Worm (Caenorhabditis elegans) whole organism, young adult: ENCODE results near the gene atn-1.

Experiments used
- B0035.1 ChIP-seq: sonication (generic microtip); optimal IDR thresholded peaks from 2 replicates; lab custom pipeline; 2016; ENCODE audit warnings: missing genetic modification characterization, mild to moderate bottlenecking, missing compliant biosample characterization, missing genotype, missing genetic modification reagents
- C17E4.6 ChIP-seq: fragments of 200-800 bp; sonication (Bioruptor generic); IDR thresholded peaks from 2 replicates; pipeline ENCODE4 v1.3.6; 2022; ENCODE audit warnings: missing genetic modification reagents, missing genetic modification characterization, missing compliant biosample characterization
- F10E7.11 ChIP-seq: sonication (generic microtip); optimal IDR thresholded peaks from 2 replicates; lab custom pipeline; 2017; ENCODE audit warnings: mild to moderate bottlenecking, missing genetic modification characterization, moderate library complexity, missing compliant biosample characterization
- F52B5.7 ChIP-seq: sonication (generic microtip); optimal IDR thresholded peaks from 2 replicates; lab custom pipeline; 2016; ENCODE audit warnings: mild to moderate bottlenecking, missing genetic modification characterization, missing compliant biosample characterization
- F57A8.1 ChIP-seq: fragments of 200-800 bp; sonication (Bioruptor generic); optimal IDR thresholded peaks from 2 replicates; lab custom pipeline; 2018; ENCODE audit warnings: mild to moderate bottlenecking, missing genetic modification characterization, moderate library complexity, missing compliant biosample characterization
- F57C9.4 ChIP-seq: sonication (generic microtip); optimal IDR thresholded peaks from 2 replicates; lab custom pipeline; 2017; ENCODE audit warnings: mild to moderate bottlenecking, missing genetic modification characterization, missing compliant biosample characterization
- K11D2.4 ChIP-seq: fragments of 200-800 bp; sonication (Bioruptor generic); IDR thresholded peaks from 2 replicates; pipeline ENCODE4 v1.3.6; 2022; ENCODE audit warnings: missing genetic modification reagents, missing genetic modification characterization, missing compliant biosample characterization
- T26A5.8 ChIP-seq: sonication (generic microtip); optimal IDR thresholded peaks from 2 replicates; lab custom pipeline; 2016; ENCODE audit warnings: missing genetic modification characterization, missing compliant biosample characterization
- Y53G8AR.9 ChIP-seq: fragments of 200-800 bp; sonication (Bioruptor generic); conservative IDR thresholded peaks from 2 replicates; pipeline ENCODE4 v1.3.6; 2022; ENCODE audit warnings: missing genetic modification reagents, missing genetic modification characterization, missing compliant biosample characterization
- ZK185.1 ChIP-seq: sonication (generic microtip); optimal IDR thresholded peaks from 2 replicates; lab custom pipeline; 2016; ENCODE audit warnings: mild to moderate bottlenecking, missing genetic modification characterization, missing compliant biosample characterization; ENCODE audit not compliant: poor library complexity, severe bottlenecking
- aptf-2 ChIP-seq: fragments of 200-800 bp; sonication (Bioruptor generic); conservative IDR thresholded peaks from 2 replicates; pipeline ENCODE4 v1.3.6; 2022; ENCODE audit warnings: missing genetic modification reagents, missing genetic modification characterization, missing compliant biosample characterization
- athp-1 ChIP-seq: sonication (generic microtip); optimal IDR thresholded peaks from 2 replicates; lab custom pipeline; 2017; ENCODE audit warnings: mild to moderate bottlenecking, missing genetic modification characterization, missing compliant biosample characterization
- attf-3 ChIP-seq: fragments of 200-800 bp; sonication (Bioruptor generic); conservative IDR thresholded peaks from 2 replicates; pipeline ENCODE4 v1.3.6; 2022; ENCODE audit warnings: missing genetic modification reagents, missing genetic modification characterization, missing compliant biosample characterization
- attf-5 ChIP-seq: fragments of 200-800 bp; sonication (Bioruptor generic); optimal IDR thresholded peaks from 2 replicates; lab custom pipeline; 2018; ENCODE audit warnings: mild to moderate bottlenecking, missing genetic modification characterization, missing compliant biosample characterization
- ceh-27 ChIP-seq: fragments of 200-800 bp; sonication (Bioruptor generic); optimal IDR thresholded peaks from 2 replicates; lab custom pipeline; 2018; ENCODE audit warnings: mild to moderate bottlenecking, missing genetic modification characterization, moderate library complexity, missing compliant biosample characterization
- ceh-40 ChIP-seq: fragments of 200-800 bp; sonication (Bioruptor generic); IDR thresholded peaks from 2 replicates; pipeline ENCODE4 v1.3.6; 2022; ENCODE audit warnings: missing genetic modification characterization, missing compliant biosample characterization
- ceh-79 ChIP-seq: sonication (generic microtip); optimal IDR thresholded peaks from 2 replicates; lab custom pipeline; 2017; ENCODE audit warnings: mild to moderate bottlenecking, missing genetic modification characterization, missing compliant biosample characterization
- ceh-91 ChIP-seq: fragments of 200-800 bp; sonication (Bioruptor generic); IDR thresholded peaks from 2 replicates; pipeline ENCODE4 v1.3.6; 2022; ENCODE audit warnings: missing genetic modification reagents, missing genetic modification characterization, missing compliant biosample characterization
- chd-7 ChIP-seq: sonication (generic microtip); optimal IDR thresholded peaks from 2 replicates; lab custom pipeline; 2016; ENCODE audit warnings: mild to moderate bottlenecking, missing genetic modification characterization, moderate library complexity, missing compliant biosample characterization
- dpff-1 ChIP-seq: sonication (generic microtip); optimal IDR thresholded peaks from 2 replicates; lab custom pipeline; 2017; ENCODE audit warnings: mild to moderate bottlenecking, missing genetic modification characterization, missing compliant biosample characterization
- ets-4 ChIP-seq: fragments of 200-800 bp; sonication (Bioruptor generic); optimal IDR thresholded peaks from 2 replicates; lab custom pipeline; 2018; ENCODE audit warnings: mild to moderate bottlenecking, missing genetic modification characterization, missing compliant biosample characterization
- fkh-3 ChIP-seq: sonication (generic microtip); optimal IDR thresholded peaks from 2 replicates; lab custom pipeline; 2016; ENCODE audit warnings: mild to moderate bottlenecking, missing genetic modification characterization, missing compliant biosample characterization
- hlh-12 ChIP-seq: sonication (generic microtip); optimal IDR thresholded peaks from 2 replicates; lab custom pipeline; 2016; ENCODE audit warnings: missing genetic modification characterization, missing compliant biosample characterization
- let-526 ChIP-seq: fragments of 200-800 bp; sonication (Bioruptor generic); IDR thresholded peaks from 2 replicates; pipeline ENCODE4 v1.3.6; 2022; ENCODE audit warnings: missing genetic modification reagents, missing genetic modification characterization, missing compliant biosample characterization
- let-607 ChIP-seq, 2 experiments: fragments of 200-800 bp in 1 of 2; sonication (Bioruptor generic) in 1 of 2; sonication (generic microtip) in 1 of 2; optimal IDR thresholded peaks; 2 replicates each; lab custom pipeline; 2016 to 2018; ENCODE audit warnings: mild to moderate bottlenecking in 2 of 2, missing compliant biosample characterization in 2 of 2, missing genetic modification characterization in 2 of 2, moderate library complexity in 2 of 2, missing genotype in 1 of 2
- lin-40 ChIP-seq: sonication (generic microtip); optimal IDR thresholded peaks from 2 replicates; lab custom pipeline; 2016; ENCODE audit warnings: missing genetic modification characterization, mild to moderate bottlenecking, missing compliant biosample characterization, missing genotype, missing genetic modification reagents
- lsy-27 ChIP-seq: sonication (generic microtip); optimal IDR thresholded peaks from 2 replicates; lab custom pipeline; 2017; ENCODE audit warnings: missing genetic modification characterization, mild to moderate bottlenecking, missing compliant biosample characterization, antibody characterized with exemption, missing genotype, borderline replicate concordance; ENCODE audit not compliant: insufficient read depth
- madf-3 ChIP-seq: fragments of 200-800 bp; sonication (Bioruptor generic); IDR thresholded peaks from 2 replicates; pipeline ENCODE4 v1.3.6; 2022; ENCODE audit warnings: missing genetic modification reagents, missing genetic modification characterization, missing compliant biosample characterization
- mes-4 ChIP-seq: sonication (generic microtip); optimal IDR thresholded peaks from 2 replicates; lab custom pipeline; 2016; ENCODE audit warnings: missing genotype, missing genetic modification characterization, missing compliant biosample characterization
- nfya-1 ChIP-seq: sonication (generic microtip); optimal IDR thresholded peaks from 2 replicates; lab custom pipeline; 2017; ENCODE audit warnings: antibody characterized with exemption, missing compliant biosample characterization, missing genetic modification characterization, borderline replicate concordance; ENCODE audit not compliant: insufficient read depth
- nhr-179 ChIP-seq: sonication (generic microtip); optimal IDR thresholded peaks from 2 replicates; lab custom pipeline; 2016; ENCODE audit warnings: mild to moderate bottlenecking, missing genetic modification characterization, missing compliant biosample characterization
- nhr-27 ChIP-seq: fragments of 200-800 bp; sonication (Bioruptor generic); optimal IDR thresholded peaks from 2 replicates; lab custom pipeline; 2018; ENCODE audit warnings: mild to moderate bottlenecking, missing genetic modification characterization, moderate library complexity, missing compliant biosample characterization
- repo-1 ChIP-seq: sonication (generic microtip); optimal IDR thresholded peaks from 2 replicates; lab custom pipeline; 2017; ENCODE audit warnings: mild to moderate bottlenecking, missing genetic modification characterization, missing compliant biosample characterization
- sea-2 ChIP-seq: fragments of 200-800 bp; sonication (Bioruptor generic); IDR thresholded peaks from 2 replicates; pipeline ENCODE4 v1.3.6; 2022; ENCODE audit warnings: missing genetic modification characterization, missing compliant biosample characterization
- snpc-1.3 ChIP-seq: sonication (generic microtip); optimal IDR thresholded peaks from 2 replicates; lab custom pipeline; 2017; ENCODE audit warnings: missing genetic modification characterization, mild to moderate bottlenecking, missing compliant biosample characterization, antibody characterized with exemption, moderate library complexity, missing genotype, missing genetic modification reagents; ENCODE audit not compliant: insufficient read depth
- snpc-3.4 ChIP-seq: sonication (generic microtip); optimal IDR thresholded peaks from 2 replicates; lab custom pipeline; 2017; ENCODE audit warnings: missing genetic modification characterization, mild to moderate bottlenecking, missing compliant biosample characterization, antibody characterized with exemption, moderate library complexity, missing genotype, missing genetic modification reagents
- tbp1 ChIP-seq: fragments of 200-800 bp; sonication (Bioruptor generic); optimal IDR thresholded peaks from 2 replicates; lab custom pipeline; 2018; ENCODE audit warnings: mild to moderate bottlenecking, missing genetic modification characterization, missing compliant biosample characterization
- tbx-9 ChIP-seq: sonication (generic microtip); optimal IDR thresholded peaks from 2 replicates; lab custom pipeline; 2016; ENCODE audit warnings: borderline replicate concordance, missing genetic modification characterization, inconsistent platforms, missing compliant biosample characterization
- zim-3 ChIP-seq: sonication (generic microtip); optimal IDR thresholded peaks from 2 replicates; lab custom pipeline; 2017; ENCODE audit warnings: mild to moderate bottlenecking, missing genetic modification characterization, moderate library complexity, missing compliant biosample characterization
- ztf-18 ChIP-seq: sonication (generic microtip); optimal IDR thresholded peaks from 2 replicates; lab custom pipeline; 2016; ENCODE audit warnings: missing genotype, mild to moderate bottlenecking, missing genetic modification characterization, missing compliant biosample characterization
- ztf-22 ChIP-seq: fragments of 200-800 bp; sonication (Bioruptor generic); optimal IDR thresholded peaks from 2 replicates; lab custom pipeline; 2018; ENCODE audit warnings: mild to moderate bottlenecking, missing genetic modification characterization, moderate library complexity, missing compliant biosample characterization
- ztf-26 ChIP-seq: sonication (generic microtip); optimal IDR thresholded peaks from 2 replicates; lab custom pipeline; 2017; ENCODE audit warnings: missing genetic modification characterization, missing compliant biosample characterization
- ztf-28 ChIP-seq: fragments of 200-800 bp; sonication (Bioruptor generic); IDR thresholded peaks from 2 replicates; pipeline ENCODE4 v1.3.6; 2022; ENCODE audit warnings: missing genetic modification reagents, missing genetic modification characterization, missing compliant biosample characterization
- ztf-3 ChIP-seq: fragments of 200-800 bp; sonication (Bioruptor generic); optimal IDR thresholded peaks from 2 replicates; lab custom pipeline; 2018; ENCODE audit warnings: mild to moderate bottlenecking, missing genetic modification characterization, missing compliant biosample characterization

The atn-1 gene

ce11 chrV:12505730-12506129 lies 27.5 kb downstream of the atn-1 start:
- TF ChIP-seq F52B5.7, result no peak
- TF ChIP-seq nhr-27 (tag; lab: Kevin White, UChicago), result no peak
- TF ChIP-seq let-526, result no peak
- no peak for TF ChIP-seq madf-3

- TF ChIP-seq F10E7.11 (no peak), attf-3 (GFP tag; lab: Robert Waterston, UW) (no peak), K11D2.4 (GFP tag; lab: Robert Waterston, UW) (no peak), lin-40 (tag; lab: Kevin White, UChicago) (no peak), snpc-3.4 (no peak), sea-2 (GFP tag; lab: Robert Waterston, UW) (no peak), ztf-28 (GFP tag; lab: Robert Waterston, UW) (no peak)
- TF ChIP-seq, all 124 proteins: peak for 0
These were observed 28.0 kb downstream of the atn-1 start, which contains the start of gene nlp-46 for ce11 chrV:12506185-12506584. TSS of gene nlp-46 (minus strand) at chrV:12506285.

- TF ChIP-seq ztf-3 (peak; percentile 29), ceh-79 (tag; lab: Kevin White, UChicago) (peak; percentile 27), ceh-27 (GFP tag; lab: Kevin White, UChicago) (peak; percentile 55), hlh-12 (tag; lab: Kevin White, UChicago) (peak; percentile 43), ztf-26 (peak; percentile 61), F57C9.4 (peak; percentile 63), fkh-3 (tag; lab: Kevin White, UChicago) (peak; percentile 53), athp-1 (peak; percentile 60), dpff-1 (peak; percentile 58), ZK185.1 (tag; lab: Kevin White, UChicago) (peak; percentile 47), chd-7 (tag; lab: Kevin White, UChicago) (peak; percentile 69), nfya-1 (tag; lab: Kevin White, UChicago) (peak; percentile 57), let-607 (tag; optimal IDR thresholded peaks at IDR 0.05; lab: Kevin White, UChicago) (peak in 1 of 2 experiments; percentile 38), tbp1 (GFP tag; lab: Kevin White, UChicago) (peak; percentile 13), ztf-22 (GFP tag; lab: Kevin White, UChicago) (peak; percentile 61), zim-3 (peak; percentile 79), ets-4 (GFP tag; lab: Kevin White, UChicago) (peak; percentile 2), B0035.1 (tag; lab: Kevin White, UChicago) (peak; percentile 47), F57A8.1 (peak; percentile 62), mes-4 (tag; lab: Kevin White, UChicago) (peak; percentile 65), tbx-9 (peak; percentile 38), repo-1 (peak; percentile 67)
These were observed 31.8 kb downstream of the atn-1 start for ce11 chrV:12509922-12510582.

ce11 chrV:12511946-12512345 lies 33.7 kb downstream of the atn-1 start:
- no peak for TF ChIP-seq ceh-40 (GFP tag; lab: Robert Waterston, UW)
- no peak for TF ChIP-seq Y53G8AR.9 (GFP tag; lab: Robert Waterston, UW)
- TF ChIP-seq ztf-22 (GFP tag; lab: Kevin White, UChicago), result no peak
- no peak for TF ChIP-seq snpc-1.3 (tag; lab: Kevin White, UChicago)
- no peak for TF ChIP-seq nhr-179
- no peak for TF ChIP-seq lsy-27 (tag; lab: Kevin White, UChicago)
- no peak for TF ChIP-seq F57C9.4
- no peak for TF ChIP-seq T26A5.8 (tag; lab: Kevin White, UChicago)
- no peak for TF ChIP-seq hlh-12 (tag; lab: Kevin White, UChicago)
- TF ChIP-seq attf-5 (GFP tag; lab: Kevin White, UChicago), result no peak
- no peak for TF ChIP-seq aptf-2 (GFP tag; lab: Robert Waterston, UW)
- TF ChIP-seq C17E4.6 (GFP tag; lab: Robert Waterston, UW), result no peak
- no peak for TF ChIP-seq let-526
- no peak for TF ChIP-seq ceh-91 (GFP tag; lab: Robert Waterston, UW)
- no peak for TF ChIP-seq fkh-3 (tag; lab: Kevin White, UChicago)
- TF ChIP-seq ztf-18, result no peak
- TF ChIP-seq K11D2.4 (GFP tag; lab: Robert Waterston, UW), result no peak
